Worm (Caenorhabditis elegans): ENCODE measurements around the gene K12D12.5.
A peak's percentile ranks its signal among the peaks of the same experiment; 100 is the strongest.

Gene K12D12.5

DNA sequence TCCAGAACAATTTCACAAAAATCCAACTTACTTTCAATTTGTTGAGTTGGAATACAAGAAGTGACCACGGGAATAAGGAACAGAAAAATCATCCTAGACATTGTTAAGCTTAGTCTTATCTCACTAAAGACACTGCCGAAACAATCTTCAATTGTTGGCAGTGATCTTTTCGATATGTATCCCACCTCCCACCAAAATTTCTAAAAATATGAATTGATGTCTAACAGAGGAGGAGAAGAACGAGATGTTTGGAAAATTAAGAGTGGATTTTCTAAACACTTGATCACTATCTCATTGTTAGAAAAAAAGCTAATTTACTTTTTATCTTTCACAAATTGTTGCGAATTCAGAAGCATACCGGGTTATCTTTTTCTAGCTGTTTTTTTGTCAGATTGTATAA is 28.4 kb upstream of the K12D12.5 start, which contains the start of gene clec-144:
Gene clec-144, minus strand, starts transcription at position 101 of the 400 bp plus-strand sequence.
- TF ChIP-seq chd-7 (tag; optimal IDR thresholded peaks at IDR 0.05) (no peak), snpc-1.1 (tag; optimal IDR thresholded peaks at IDR 0.05; ENCODE audit: insufficient read depth) (no peak), cebp-1 (GFP tag; IDR thresholded peaks at IDR 0.05) (no peak), cebp-1 (tag; optimal IDR thresholded peaks at IDR 0.05) (no peak), mes-4 (tag; optimal IDR thresholded peaks at IDR 0.05) (no peak), C17E4.6 (GFP tag; IDR thresholded peaks at IDR 0.05) (no peak), nfya-1 (tag; optimal IDR thresholded peaks at IDR 0.05; ENCODE audit: borderline replicate concordance, insufficient read depth) (no peak), ceh-91 (GFP tag; IDR thresholded peaks at IDR 0.05) (no peak), mel-28 (tag; optimal IDR thresholded peaks at IDR 0.05; ENCODE audit: borderline replicate concordance) (no peak), tbp1 (GFP tag; optimal IDR thresholded peaks at IDR 0.05) (no peak), Y56A3A.18 (GFP tag; IDR thresholded peaks at IDR 0.05) (no peak), hlh-12 (tag; optimal IDR thresholded peaks at IDR 0.05) (no peak), lsy-27 (tag; optimal IDR thresholded peaks at IDR 0.05; ENCODE audit: borderline replicate concordance, insufficient read depth) (no peak), sptf-2 (GFP tag; optimal IDR thresholded peaks at IDR 0.05) (no peak), rcor-1 (GFP tag; IDR thresholded peaks at IDR 0.05) (no peak), hsf-1 (GFP tag; IDR thresholded peaks at IDR 0.05) (no peak), F23B12.7 (tag; optimal IDR thresholded peaks at IDR 0.05; ENCODE audit: insufficient read depth) (no peak), mxl-1 (tag; optimal IDR thresholded peaks at IDR 0.05) (no peak), madf-8 (GFP tag; conservative IDR thresholded peaks at IDR 0.05) (no peak), lir-1 (GFP tag; conservative IDR thresholded peaks at IDR 0.05) (no peak), egrh-3 (GFP tag; IDR thresholded peaks at IDR 0.05) (no peak)

DNA sequence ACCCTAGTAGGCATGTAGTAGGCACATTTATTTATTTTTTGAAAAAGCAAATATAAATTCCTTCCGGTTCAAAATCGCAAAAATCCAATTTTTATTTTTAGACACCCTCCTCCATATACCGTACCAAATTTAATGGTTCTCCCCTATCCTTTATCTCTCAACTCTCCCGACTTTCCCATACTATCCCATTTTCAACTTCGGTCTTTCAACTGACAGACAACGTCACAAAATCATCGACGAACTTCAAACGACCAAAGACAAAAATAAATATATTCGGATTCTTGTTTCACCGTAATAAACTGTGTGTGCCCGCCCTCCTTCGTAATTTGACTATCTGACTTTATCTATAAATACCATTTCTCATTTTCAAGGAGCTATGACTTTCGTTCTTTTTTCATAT is 25.6 kb upstream of the K12D12.5 start, which contains the start of gene T27D12.6:
Gene T27D12.6, plus strand, starts transcription at position 301 of the 400 bp plus-strand sequence.
- TF ChIP-seq egl-44 (GFP tag; IDR thresholded peaks at IDR 0.05) (no peak), ztf-26 (tag; optimal IDR thresholded peaks at IDR 0.05) (no peak), somi-1 (GFP tag; optimal IDR thresholded peaks at IDR 0.05) (no peak), unc-130 (GFP tag; optimal IDR thresholded peaks at IDR 0.05) (no peak), nhr-27 (tag; optimal IDR thresholded peaks at IDR 0.05) (no peak), ccch-3 (GFP tag; optimal IDR thresholded peaks at IDR 0.05) (no peak), dpl-1 (GFP tag; optimal IDR thresholded peaks at IDR 0.05) (no peak), hmg-1.2 (GFP tag; IDR thresholded peaks at IDR 0.05) (no peak), repo-1 (tag; optimal IDR thresholded peaks at IDR 0.05) (no peak)

DNA sequence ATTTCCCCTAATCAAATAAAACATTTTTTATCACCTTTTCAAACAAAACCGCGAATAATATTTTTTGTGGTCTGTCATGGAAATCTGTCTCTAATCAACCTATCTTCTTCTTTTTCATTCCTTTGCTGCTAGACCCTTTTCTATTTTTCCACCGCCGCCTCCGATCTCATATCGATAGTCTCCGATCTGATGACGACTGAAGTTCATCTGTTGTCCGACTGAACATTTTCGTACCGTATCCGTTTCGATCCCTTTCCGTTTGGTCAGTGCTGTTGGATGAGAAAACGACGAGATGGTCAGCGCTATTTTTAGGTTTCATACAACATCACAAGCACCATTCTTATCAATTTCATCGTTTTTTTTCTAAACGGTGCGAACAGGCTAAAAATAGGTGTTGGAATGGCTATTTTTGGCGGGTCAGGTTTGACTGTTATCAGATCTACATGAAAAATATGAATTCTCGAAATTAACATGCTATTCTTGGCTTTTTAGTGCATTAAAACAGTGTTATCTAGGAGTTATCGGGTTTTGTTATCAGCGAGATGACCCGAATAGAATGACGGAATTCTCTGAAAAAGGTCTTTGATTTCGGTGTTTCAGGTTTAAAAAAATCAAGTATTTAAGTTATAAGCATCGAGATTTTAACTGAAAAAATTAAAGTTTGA is 24.1 kb upstream of the K12D12.5 start:
- TF ChIP-seq gei-17 (GFP tag; optimal IDR thresholded peaks at IDR 0.05) (no peak), K11D2.4 (GFP tag; IDR thresholded peaks at IDR 0.05) (0 out of 2 replicates have a peak, but pooled peaks have one; percentile 25), Y53G8AR.9 (GFP tag; conservative IDR thresholded peaks at IDR 0.05) (no peak), ceh-40 (GFP tag; IDR thresholded peaks at IDR 0.05) (no peak), T07F8.4 (tag; optimal IDR thresholded peaks at IDR 0.05) (no peak), ztf-26 (tag; optimal IDR thresholded peaks at IDR 0.05) (peak; percentile 66), ets-4 (GFP tag; optimal IDR thresholded peaks at IDR 0.05) (no peak), lin-40 (tag; optimal IDR thresholded peaks at IDR 0.05) (peak; percentile 61), pha-4 (tag; optimal IDR thresholded peaks at IDR 0.05) (no peak), B0261.1 (tag; optimal IDR thresholded peaks at IDR 0.05) (no peak), F49E8.2 (tag; optimal IDR thresholded peaks at IDR 0.05; ENCODE audit: insufficient read depth) (no peak), nhr-80 (tag; optimal IDR thresholded peaks at IDR 0.05) (peak; percentile 19), C06A6.2 (GFP tag; conservative IDR thresholded peaks at IDR 0.05) (peak; percentile 52; the same call in 1 of the 2 replicates), lin-26 (GFP tag; IDR thresholded peaks at IDR 0.05) (0 out of 2 replicates have a peak, but pooled peaks have one; percentile 21), F22D6.2 (tag; optimal IDR thresholded peaks at IDR 0.05) (peak; percentile 11), nhr-120 (GFP tag; IDR thresholded peaks at IDR 0.05) (no peak), somi-1 (GFP tag; optimal IDR thresholded peaks at IDR 0.05) (peak; percentile 66)

All from whole organism, young adult.